Worm (Caenorhabditis elegans): ENCODE results near the gene irld-36.
"Not testable (repeated sequence)": the region's sequence is repeated elsewhere in the genome, so short reads cannot be mapped to it uniquely, and the experiment has no call there.

DNA sequence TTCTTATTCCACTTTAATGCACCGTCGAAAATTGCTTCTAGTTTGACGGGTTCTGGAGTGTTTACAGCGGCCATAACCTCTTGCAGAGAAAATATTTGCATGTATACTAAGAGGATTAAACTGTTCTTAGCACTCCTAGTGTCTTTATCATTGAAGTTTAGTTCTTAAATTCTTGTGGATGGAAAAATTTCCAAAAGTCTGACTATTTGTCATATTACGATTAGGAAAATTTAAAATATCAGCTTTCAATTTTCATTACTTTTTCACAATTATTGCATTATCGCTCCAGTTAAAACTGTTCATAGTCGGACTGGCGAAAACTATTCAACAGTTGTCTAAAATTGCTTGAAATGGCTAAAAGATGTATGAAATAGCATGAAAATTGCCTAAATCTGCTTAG, 18.3 kb upstream of the irld-36 start, which contains the start of gene ZC204.13:
- not testable (repeated sequence) for TF ChIP-seq snpc-4 (tag; optimal IDR thresholded peaks at IDR 0.05); elt-3 (tag; optimal IDR thresholded peaks at IDR 0.05); unc-39 (tag; optimal IDR thresholded peaks at IDR 0.05); unc-62 (GFP tag; optimal IDR thresholded peaks at IDR 0.05); sma-9 (GFP tag; optimal IDR thresholded peaks at IDR 0.05); sma-9 (tag; optimal IDR thresholded peaks at IDR 0.05); skn-1 (tag; optimal IDR thresholded peaks at IDR 0.05); ama-1 (optimal IDR thresholded peaks at IDR 0.05)
